Worm (Caenorhabditis elegans): ENCODE results near the gene gst-41.
"Not testable (repeated sequence)": the region's sequence is repeated elsewhere in the genome, so short reads cannot be mapped to it uniquely, and the experiment has no call there.

DNA sequence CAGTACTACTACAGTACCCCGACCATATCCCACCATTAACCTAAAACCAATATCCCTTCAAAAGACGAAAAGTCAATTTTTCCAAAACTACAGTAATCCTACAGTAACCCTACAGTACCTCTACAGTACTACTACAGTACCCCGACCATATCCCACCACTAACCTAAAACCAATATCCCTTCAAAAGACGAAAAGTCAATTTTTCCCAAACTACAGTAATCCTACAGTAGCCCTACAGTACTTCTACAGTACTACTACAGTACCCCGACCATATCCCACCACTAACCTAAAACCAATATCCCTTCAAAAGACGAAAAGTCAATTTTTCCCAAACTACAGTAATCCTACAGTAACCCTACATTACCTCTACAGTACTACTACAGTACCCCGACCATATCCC lies 44.4 kb upstream of the gst-41 start:
- TF ChIP-seq cog-1 (tag; optimal IDR thresholded peaks at IDR 0.05); T22C8.4 (GFP tag; IDR thresholded peaks at IDR 0.05); tab-1 (GFP tag; IDR thresholded peaks at IDR 0.05): not testable (repeated sequence)
- peak; percentile 79; the same call in 1 of the 2 replicates for TF ChIP-seq ztf-23 (GFP tag; IDR thresholded peaks at IDR 0.05)
- peak; percentile 46; the same call in 1 of the 2 replicates for TF ChIP-seq ref-1 (GFP tag; conservative IDR thresholded peaks at IDR 0.05)
- peak; percentile 79 for TF ChIP-seq klf-2 (GFP tag; conservative IDR thresholded peaks at IDR 0.05)
- TF ChIP-seq flt-1 (GFP tag; IDR thresholded peaks at IDR 0.05) = 0 out of 2 replicates have a peak, but pooled peaks have one; percentile 27
